Fruit fly (Drosophila melanogaster) S2 (cell line): Measurements from ENCODE around the gene Sgs5.

ENCODE experiments used
- CG8478 ChIP-seq: fragments of >200 bp; optimal IDR thresholded peaks from 2 replicates; lab custom pipeline; 2018
- CTCF ChIP-seq, 2 experiments: fragments of >200 bp; optimal IDR thresholded peaks; 2 replicates each; lab custom pipeline; 2018

Sgs5 gene

DNA sequence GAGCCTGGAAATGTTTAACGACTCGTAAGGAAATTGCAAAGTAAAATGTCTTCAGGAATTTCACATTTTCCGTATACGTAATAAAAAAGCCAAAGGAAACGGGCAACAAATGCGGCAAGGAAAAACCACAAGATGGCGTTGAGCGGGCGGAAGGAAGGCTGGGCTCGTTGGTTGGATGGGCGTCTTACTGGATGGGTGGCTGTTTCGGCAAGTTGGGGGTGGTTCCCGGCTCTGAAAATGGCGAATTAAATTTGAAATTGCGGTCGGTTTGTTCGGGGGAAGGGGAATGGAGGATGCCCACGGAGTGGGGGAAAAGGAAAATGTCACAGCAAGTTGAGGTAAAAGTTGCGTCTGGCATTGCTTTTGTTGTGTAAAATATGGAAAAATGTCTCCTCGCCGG lies 4.5 kb downstream of the Sgs5 start:
- TF ChIP-seq CG8478, result no peak
- no peak for TF ChIP-seq CTCF (optimal IDR thresholded peaks at IDR 0.05; lab: Kevin White, UChicago)

DNA sequence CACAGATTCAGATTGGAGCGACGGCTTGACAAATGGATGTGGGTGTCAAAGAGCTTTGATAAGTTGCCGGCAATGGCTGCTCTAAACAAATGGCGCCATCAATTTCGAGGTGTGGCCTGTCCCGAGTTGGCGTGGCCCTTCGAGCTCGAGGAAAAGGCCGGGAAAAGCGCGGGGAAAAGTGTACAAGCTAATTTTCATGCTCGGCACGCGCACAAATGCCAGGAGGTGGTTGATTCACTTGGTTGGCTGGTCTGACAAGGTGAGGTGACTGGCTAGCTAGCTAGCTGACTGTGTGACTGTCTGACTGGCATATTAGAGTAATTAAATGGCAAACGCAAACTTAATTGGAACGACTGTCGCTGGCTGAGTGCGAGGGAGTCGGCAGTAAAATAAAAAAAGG lies 6.7 kb downstream of the Sgs5 start:
- no peak for TF ChIP-seq CTCF (optimal IDR thresholded peaks at IDR 0.05; lab: Kevin White, UChicago)
- no peak for TF ChIP-seq CG8478

DNA sequence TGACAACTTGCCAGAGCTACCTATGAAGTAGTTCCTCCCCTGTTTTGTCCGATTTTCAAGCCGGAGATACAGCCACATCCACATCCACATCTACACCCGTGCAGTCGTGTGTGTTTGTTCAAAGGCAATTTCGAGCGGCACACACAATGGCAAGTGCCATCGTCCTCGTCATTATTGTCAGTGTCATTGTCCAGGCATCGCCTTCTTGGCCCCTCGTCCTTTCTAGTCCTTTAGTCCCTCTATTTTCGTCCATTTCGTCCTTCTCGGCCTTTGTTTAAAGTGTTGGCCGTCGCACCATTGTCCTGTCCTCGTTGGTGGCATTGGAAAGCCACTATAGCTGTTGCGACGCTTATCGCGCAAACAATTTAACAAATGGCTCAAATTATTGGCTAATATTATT lies 7.8 kb downstream of the Sgs5 start:
- TF ChIP-seq CG8478 (no peak), CTCF (optimal IDR thresholded peaks at IDR 0.05; lab: Kevin White, UChicago) (no peak)

DNA sequence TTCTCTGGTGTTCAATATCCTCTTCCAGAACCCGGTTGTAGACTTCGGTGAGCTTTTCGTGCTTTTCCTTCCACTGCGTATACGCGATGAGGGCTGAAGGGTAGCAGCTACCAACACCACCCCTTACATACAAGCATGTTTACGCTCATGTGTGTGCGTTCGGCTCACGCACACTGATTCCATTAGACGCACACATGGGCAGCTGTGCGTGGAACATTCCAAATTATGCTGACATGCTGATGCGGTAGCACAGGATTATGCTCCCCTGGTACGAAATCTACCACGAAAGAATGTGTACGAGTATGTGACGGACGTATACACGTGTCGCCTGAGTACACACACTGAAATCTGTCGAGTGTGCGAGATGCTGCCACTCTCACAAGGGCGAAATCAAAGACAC lies 8.6 kb downstream of the Sgs5 start:
- TF ChIP-seq CTCF (optimal IDR thresholded peaks at IDR 0.05; lab: Kevin White, UChicago) (peak in 1 of 2 experiments; percentile 23), CG8478 (no peak)

DNA sequence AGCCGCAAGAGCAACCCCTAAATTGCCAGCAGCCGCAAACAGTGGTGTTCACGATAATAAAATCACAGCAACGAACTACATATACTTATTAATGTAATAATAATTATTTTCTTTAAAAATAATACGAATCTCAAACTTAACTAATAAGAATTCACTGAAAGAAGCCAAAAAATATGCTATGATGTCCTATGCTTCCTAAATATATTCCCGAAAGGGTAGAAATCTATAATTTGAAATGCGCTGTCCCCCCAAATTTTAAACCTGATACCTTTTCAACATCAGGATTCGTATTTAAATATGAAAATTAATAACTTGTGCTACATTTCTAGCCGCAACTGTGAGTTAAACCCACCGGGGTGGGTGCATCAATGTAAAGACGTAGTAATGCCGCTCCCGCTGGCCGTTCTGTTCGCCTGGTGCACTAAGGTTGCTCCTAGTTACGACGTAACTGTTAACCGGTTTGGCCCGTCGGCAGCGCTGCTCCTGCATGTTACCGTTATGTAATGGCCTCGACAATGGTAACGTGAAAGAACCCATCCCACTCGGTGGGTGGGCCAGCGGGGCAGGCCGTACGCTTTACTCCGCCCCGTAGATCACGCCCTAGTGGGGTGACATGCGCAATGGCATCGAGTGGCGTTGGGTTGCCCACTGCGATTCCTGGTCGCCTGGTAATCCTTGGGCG lies 9.2 kb downstream of the Sgs5 start:
- TF ChIP-seq CG8478, result no peak

DNA sequence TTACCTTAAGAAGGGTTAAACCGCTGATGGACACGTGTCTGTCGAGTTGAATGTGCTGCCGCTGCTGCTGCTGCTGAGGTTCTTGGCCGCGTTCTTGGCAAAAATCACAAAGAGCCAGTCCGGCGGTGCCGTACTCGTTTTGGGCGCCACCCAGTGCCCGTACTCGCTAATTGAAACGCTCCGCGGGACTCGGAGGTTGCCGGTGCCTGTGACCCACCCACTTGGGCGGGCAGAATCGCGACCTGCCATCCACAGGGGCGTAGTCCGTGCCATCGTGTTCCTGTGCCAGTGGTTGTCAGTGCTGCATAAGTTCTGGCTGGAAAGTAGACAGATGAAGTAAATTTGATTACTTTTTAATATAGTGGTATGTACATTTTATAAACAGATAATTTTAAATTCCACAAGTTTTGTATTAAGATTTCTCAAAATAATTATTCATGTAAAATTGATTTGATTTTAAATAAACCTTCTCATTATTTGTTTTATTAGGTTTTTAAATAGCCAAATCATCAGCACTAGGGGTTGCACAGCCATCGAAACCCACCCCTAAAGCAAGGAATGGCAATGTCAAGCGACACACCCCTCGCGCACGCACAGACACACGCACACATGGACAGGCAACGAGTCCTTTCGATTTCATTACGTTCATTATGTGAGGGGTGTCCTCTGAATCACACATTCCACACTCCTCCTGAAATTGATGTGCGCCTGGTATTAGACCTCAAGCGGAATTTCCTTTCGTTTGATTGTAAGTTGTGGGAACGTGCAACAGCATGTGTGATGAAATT lies 9.9 kb downstream of the Sgs5 start:
- TF ChIP-seq CG8478 (no peak), CTCF (optimal IDR thresholded peaks at IDR 0.05; lab: Kevin White, UChicago) (no peak)

DNA sequence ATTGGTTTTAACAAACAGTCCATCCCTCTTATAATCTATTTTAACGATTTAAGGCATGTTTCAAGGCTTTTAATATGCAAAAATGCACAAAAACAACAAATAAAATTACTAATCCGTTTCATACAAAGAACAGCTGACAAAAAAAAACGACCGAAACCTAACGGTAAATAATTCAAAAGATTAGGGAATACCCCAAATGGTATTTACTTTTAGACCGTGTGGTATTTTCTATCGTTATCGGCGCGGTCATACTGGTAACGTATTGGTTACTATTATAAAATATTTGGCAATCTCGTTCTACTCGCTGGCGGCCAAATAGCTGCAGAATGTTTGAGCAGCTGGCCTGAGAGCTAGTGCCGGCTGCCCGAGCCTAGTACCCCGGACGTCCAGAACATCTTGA lies 10.7 kb downstream of the Sgs5 start, which contains the start of gene sll:
Gene sll (plus strand): TSS at position 235 of the 400 bp plus-strand sequence.
- TF ChIP-seq CTCF (optimal IDR thresholded peaks at IDR 0.05; lab: Kevin White, UChicago), result no peak
- TF ChIP-seq CG8478, result no peak

DNA sequence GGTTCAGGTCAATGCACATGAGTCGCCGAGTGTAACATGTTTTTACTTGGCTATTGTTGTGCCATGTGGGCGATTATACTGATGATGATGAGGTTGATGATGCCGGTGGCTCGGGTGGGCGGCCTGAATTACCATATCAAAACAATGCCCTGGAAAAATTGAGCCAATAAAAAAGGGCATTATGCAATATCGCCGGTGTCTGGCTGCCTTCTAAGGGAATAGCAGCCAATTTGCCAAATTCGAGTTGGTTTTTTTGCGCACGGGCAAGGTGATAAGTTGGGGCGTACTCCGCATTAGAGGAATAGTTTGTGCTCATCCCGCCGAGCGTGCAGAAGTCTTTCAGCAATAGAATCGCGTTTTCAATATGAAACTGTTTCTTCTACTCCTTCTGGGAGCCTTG lies 13.9 kb downstream of the Sgs5 start, which contains the start of gene CG14329:
Gene CG14329 (plus strand): TSS at position 301 of the 400 bp plus-strand sequence.
- no peak for TF ChIP-seq CG8478
- no peak for TF ChIP-seq CTCF (optimal IDR thresholded peaks at IDR 0.05; lab: Kevin White, UChicago)

DNA sequence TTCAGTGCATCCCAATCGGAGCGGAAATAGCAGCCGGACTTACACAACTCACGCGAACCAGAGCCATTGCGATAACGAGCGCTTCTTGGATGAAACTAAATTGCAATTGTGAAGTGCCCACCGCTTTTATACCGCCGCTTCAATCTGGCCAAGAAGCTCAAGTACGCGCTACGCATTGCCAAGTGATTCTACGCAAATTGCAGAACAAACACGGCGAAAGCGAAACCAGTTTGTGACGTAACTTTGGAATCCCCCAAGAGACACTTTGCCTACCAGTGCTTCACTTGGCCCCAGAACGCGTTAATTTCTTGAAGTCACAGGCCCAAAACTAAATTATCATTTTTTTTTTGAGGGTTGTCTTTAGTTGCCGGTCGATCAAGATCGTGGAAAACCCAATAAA lies 16.2 kb downstream of the Sgs5 start, which contains the start of gene Edg91:
Gene Edg91 (minus strand): TSS at position 101 of the 400 bp plus-strand sequence.
- TF ChIP-seq CG8478 (no peak), CTCF (optimal IDR thresholded peaks at IDR 0.05; lab: Kevin White, UChicago) (no peak)

DNA sequence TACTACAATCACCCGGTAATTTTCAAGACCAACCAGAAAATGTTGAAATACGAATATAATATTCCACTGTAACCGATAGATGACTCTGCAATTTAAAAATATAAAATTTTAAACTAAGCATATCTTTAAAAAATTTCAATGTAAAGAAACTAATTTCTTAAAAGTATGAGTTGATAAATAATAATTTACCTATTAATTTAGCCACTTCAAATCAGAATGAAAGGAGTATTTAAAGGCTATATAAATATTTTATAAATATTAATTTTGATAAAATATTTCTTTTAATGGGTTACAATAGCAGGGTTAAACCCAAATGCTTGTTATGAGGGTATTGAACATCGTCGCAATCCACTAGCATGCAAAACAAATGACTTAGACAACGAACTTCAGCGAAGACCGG lies 16.7 kb downstream of the Sgs5 start:
- no peak for TF ChIP-seq CTCF (optimal IDR thresholded peaks at IDR 0.05; lab: Kevin White, UChicago)
- no peak for TF ChIP-seq CG8478

DNA sequence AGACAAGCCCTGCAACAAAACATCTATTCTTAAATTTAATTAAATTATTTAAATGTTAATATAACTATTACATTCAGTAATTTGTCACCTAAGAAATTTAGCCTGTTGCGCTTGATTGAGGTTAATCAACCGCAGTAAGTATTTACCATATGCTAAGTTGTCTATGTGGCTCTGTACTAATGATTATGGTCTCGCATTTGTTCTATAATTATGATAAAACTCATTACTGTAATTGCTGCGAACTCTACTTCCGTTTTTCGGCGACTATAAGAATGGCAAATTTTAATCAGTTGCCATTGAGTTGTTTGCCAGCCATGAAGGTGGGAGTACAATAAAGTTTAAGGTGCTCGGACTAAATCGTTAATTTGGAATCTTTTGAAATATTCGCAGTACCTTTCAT lies 17.4 kb downstream of the Sgs5 start, which contains the start of gene CG34281:
Gene CG34281 (plus strand): TSS at position 301 of the 400 bp plus-strand sequence.
- TF ChIP-seq CTCF (optimal IDR thresholded peaks at IDR 0.05; lab: Kevin White, UChicago) (no peak), CG8478 (no peak)

DNA sequence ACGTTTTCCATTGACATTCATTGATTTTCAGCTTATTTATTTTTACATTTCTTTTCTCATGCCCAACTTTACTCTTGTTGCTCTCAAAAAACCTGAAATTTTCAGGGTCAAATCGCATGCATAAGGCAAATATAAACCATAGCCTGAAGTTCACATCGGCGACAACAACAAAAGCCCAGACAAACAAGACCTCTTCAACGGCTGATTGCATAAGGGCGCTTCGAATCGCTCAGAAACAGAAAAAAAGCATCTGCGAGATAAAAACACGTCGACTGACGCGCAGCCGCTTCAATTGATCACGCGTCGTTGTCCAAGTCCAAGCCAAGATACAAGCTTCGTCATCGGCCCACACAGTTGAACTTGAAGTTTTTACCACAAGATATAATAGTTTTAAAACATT lies 18.4 kb downstream of the Sgs5 start, which contains the start of gene CG14327:
Gene CG14327 (plus strand): TSS at position 161 of the 400 bp plus-strand sequence.
- TF ChIP-seq CG8478, result no peak

DNA sequence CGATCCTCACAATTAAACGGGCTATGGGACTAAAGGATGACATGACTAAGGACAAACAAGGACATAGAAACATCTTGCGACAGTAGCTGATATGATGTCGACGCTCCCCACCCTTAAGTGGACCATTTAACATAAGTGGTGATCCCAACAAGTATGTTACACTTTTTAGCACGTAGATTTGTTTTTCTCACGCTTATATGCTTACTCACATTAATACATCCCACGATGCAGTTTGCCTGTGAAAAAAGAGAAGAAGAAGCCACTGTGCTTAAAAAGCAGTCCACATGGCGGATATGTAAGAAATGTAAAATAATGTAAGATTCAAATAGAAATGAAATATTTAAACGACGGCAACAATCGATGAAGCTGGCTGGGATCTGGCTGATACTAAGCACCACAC lies 19.9 kb downstream of the Sgs5 start:
- peak; percentile 63 to 64 for TF ChIP-seq CTCF (optimal IDR thresholded peaks at IDR 0.05; lab: Kevin White, UChicago)
- TF ChIP-seq CG8478, result no peak

DNA sequence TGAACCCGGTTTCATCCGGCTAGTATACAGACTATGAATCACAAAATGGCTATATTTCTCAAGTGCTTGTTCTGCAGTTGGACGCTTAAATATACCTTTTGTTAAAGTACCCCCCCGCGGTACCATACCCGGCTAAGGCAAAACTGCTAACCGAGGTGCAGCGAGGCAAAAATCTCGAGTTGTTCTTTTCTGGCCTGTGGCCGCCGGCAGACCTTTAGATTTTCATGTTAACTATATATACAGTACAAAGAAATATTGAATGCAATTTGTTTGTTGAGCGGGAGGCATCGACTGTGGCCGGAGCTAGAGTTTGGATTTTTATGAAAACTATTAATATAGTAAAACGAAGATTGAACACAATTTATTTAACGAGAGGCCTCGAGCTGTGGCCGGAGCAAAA lies 20.6 kb downstream of the Sgs5 start:
- TF ChIP-seq CG8478 (no peak), CTCF (optimal IDR thresholded peaks at IDR 0.05; lab: Kevin White, UChicago) (no peak)

DNA sequence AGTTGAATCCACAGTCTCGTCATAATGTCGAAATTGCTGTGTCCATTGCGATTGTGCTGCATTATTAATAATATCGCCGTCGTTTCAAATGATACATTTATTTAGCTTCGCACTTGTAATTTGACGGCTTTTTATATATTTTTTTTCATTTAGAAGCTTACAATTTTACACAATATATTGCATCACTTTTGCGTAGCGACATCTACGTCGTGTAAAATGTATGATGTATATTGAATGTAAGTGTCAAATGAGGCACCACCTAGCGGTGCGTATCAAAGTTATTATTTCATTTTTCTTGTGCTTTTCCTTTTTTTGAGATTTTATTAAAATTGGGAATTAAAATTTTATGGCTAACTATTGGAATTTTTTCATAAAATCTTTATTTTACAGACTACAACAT lies 21.4 kb downstream of the Sgs5 start:
- TF ChIP-seq CTCF (optimal IDR thresholded peaks at IDR 0.05; lab: Kevin White, UChicago) (peak; percentile 69 to 89), CG8478 (no peak)
